Worm (Caenorhabditis elegans): Measurements from ENCODE around the gene F14F7.7.
A peak's percentile ranks its signal among the peaks of the same experiment; 100 is the strongest.

F14F7.7 gene

ce11 chrIII:13019547-13020098 is 11.1 kb upstream of the F14F7.7 start:
- TF ChIP-seq lin-39 (tag; optimal IDR thresholded peaks at IDR 0.05), result no peak
- peak; percentile 79 for TF ChIP-seq ceh-8 (GFP tag; optimal IDR thresholded peaks at IDR 0.05)
- no peak for TF ChIP-seq aha-1 (tag; optimal IDR thresholded peaks at IDR 0.05)

- TF ChIP-seq fos-1 (tag; optimal IDR thresholded peaks at IDR 0.05), result no peak
Observed at ce11 chrIII:13020741-13021140, 10.0 kb upstream of the F14F7.7 start, which contains the start of gene cyp-13A11. TSS of gene cyp-13A11 (plus strand) at chrIII:13021006.

ce11 chrIII:13024281-13024680 is 6.4 kb upstream of the F14F7.7 start, which contains the start of gene cyp-13A12:
TSS of gene cyp-13A12 (plus strand) at chrIII:13024547.
- TF ChIP-seq sup-37 (GFP tag; optimal IDR thresholded peaks at IDR 0.05) (no peak), elt-2 (tag; optimal IDR thresholded peaks at IDR 0.05) (peak; percentile 20), efl-3 (GFP tag; optimal IDR thresholded peaks at IDR 0.05) (no peak), skn-1 (tag; optimal IDR thresholded peaks at IDR 0.05) (no peak), ceh-82 (tag; optimal IDR thresholded peaks at IDR 0.05) (no peak), nhr-84 (tag; optimal IDR thresholded peaks at IDR 0.05) (no peak), nhr-77 (tag; optimal IDR thresholded peaks at IDR 0.05) (no peak), fos-1 (tag; optimal IDR thresholded peaks at IDR 0.05) (no peak), alr-1 (tag; optimal IDR thresholded peaks at IDR 0.05; ENCODE audit: borderline replicate concordance) (no peak), lin-35 (GFP tag; optimal IDR thresholded peaks at IDR 0.05) (peak in 1 of 2 experiments; percentile 8)

ce11 chrIII:13027949-13028348 is 2.8 kb upstream of the F14F7.7 start:
- TF ChIP-seq nhr-20 (tag; optimal IDR thresholded peaks at IDR 0.05), result no peak
- no peak for TF ChIP-seq C04F5.9 (tag; optimal IDR thresholded peaks at IDR 0.05)
- TF ChIP-seq ets-5 (GFP tag; IDR thresholded peaks at IDR 0.05), result no peak
- TF ChIP-seq efl-1 (optimal IDR thresholded peaks at IDR 0.05), result no peak
- TF ChIP-seq efl-1 (GFP tag; optimal IDR thresholded peaks at IDR 0.05 in 1 of 2), result peak in 1 of 2 experiments; percentile 53
- no peak for TF ChIP-seq ztf-4 (tag; optimal IDR thresholded peaks at IDR 0.05)
- TF ChIP-seq nhr-90 (tag; optimal IDR thresholded peaks at IDR 0.05; ENCODE audit: poor library complexity), result no peak

- TF ChIP-seq hlh-4 (tag; optimal IDR thresholded peaks at IDR 0.05) (no peak), zip-4 (GFP tag; optimal IDR thresholded peaks at IDR 0.05) (no peak), pax-3 (tag; optimal IDR thresholded peaks at IDR 0.05) (no peak), mef-2 (tag; optimal IDR thresholded peaks at IDR 0.05) (no peak), fkh-4 (tag; optimal IDR thresholded peaks at IDR 0.05; ENCODE audit: borderline replicate concordance) (no peak), fkh-10 (GFP tag; optimal IDR thresholded peaks at IDR 0.05) (no peak)
Observed at ce11 chrIII:13029608-13030007, 1.1 kb upstream of the F14F7.7 start, which contains the start of gene F14F7.4. TSS of gene F14F7.4 (minus strand) at chrIII:13029708.

ce11 chrIII:13031701-13032100 is 997 bp downstream of the F14F7.7 start, which contains the start of gene F14F7.5:
TSS of gene F14F7.5 (plus strand) at chrIII:13032001.
- TF ChIP-seq mef-2 (tag; optimal IDR thresholded peaks at IDR 0.05), result no peak

ce11 chrIII:13032429-13033018 is 1.8 kb downstream of the F14F7.7 start:
- TF ChIP-seq ceh-8 (GFP tag; optimal IDR thresholded peaks at IDR 0.05) (peak; percentile 54), dpl-1 (GFP tag; optimal IDR thresholded peaks at IDR 0.05) (no peak)

- TF ChIP-seq fkh-4 (tag; optimal IDR thresholded peaks at IDR 0.05; ENCODE audit: borderline replicate concordance) (no peak), lin-35 (GFP tag; optimal IDR thresholded peaks at IDR 0.05) (no peak), Y116A8C.19 (tag; optimal IDR thresholded peaks at IDR 0.05; ENCODE audit: borderline replicate concordance) (no peak), nhr-90 (tag; optimal IDR thresholded peaks at IDR 0.05; ENCODE audit: poor library complexity) (no peak), pqm-1 (tag; optimal IDR thresholded peaks at IDR 0.05) (no peak), egl-27 (tag; optimal IDR thresholded peaks at IDR 0.05) (no peak), nhr-20 (tag; optimal IDR thresholded peaks at IDR 0.05) (no peak), pag-3 (tag; optimal IDR thresholded peaks at IDR 0.05; ENCODE audit: borderline replicate concordance, insufficient read depth) (no peak), nhr-12 (tag; optimal IDR thresholded peaks at IDR 0.05) (no peak), jun-1 (tag; optimal IDR thresholded peaks at IDR 0.05) (no peak), C16A3.4 (tag; optimal IDR thresholded peaks at IDR 0.05) (no peak), nhr-71 (tag; optimal IDR thresholded peaks at IDR 0.05) (no peak), ztf-4 (tag; optimal IDR thresholded peaks at IDR 0.05) (no peak), ceh-88 (GFP tag; IDR thresholded peaks at IDR 0.05) (no peak), sox-4 (tag; optimal IDR thresholded peaks at IDR 0.05) (no peak)
Observed at ce11 chrIII:13039739-13040138, 9.0 kb downstream of the F14F7.7 start, which contains the start of gene F54F12.2. TSS of gene F54F12.2 (plus strand) at chrIII:13040039.

Measured in whole organism, L1 larva.